Fruit fly (Drosophila melanogaster) Kc167 (cell line): ENCODE results near the gene Mrtf.

Source experiments
- Sin3A ChIP-seq: fragments of >200 bp; optimal IDR thresholded peaks from 2 replicates; lab custom pipeline; 2018; ENCODE audit warnings: missing external identifiers
- h ChIP-seq: fragments of >200 bp; optimal IDR thresholded peaks from 3 replicates; lab custom pipeline; 2018; ENCODE audit warnings: missing external identifiers
- insv ChIP-seq: fragments of >200 bp; optimal IDR thresholded peaks from 3 replicates; lab custom pipeline; 2018; ENCODE audit warnings: missing external identifiers
- psq ChIP-seq: fragments of >200 bp; optimal IDR thresholded peaks from 2 replicates; lab custom pipeline; 2017; ENCODE audit warnings: missing external identifiers
- ttk ChIP-seq: sonication (Bioruptor generic); optimal IDR thresholded peaks from 2 replicates; lab custom pipeline; 2017; ENCODE audit warnings: missing external identifiers

- TF ChIP-seq h (lab: Kevin White, UChicago) (no peak), ttk (lab: Kevin White, UChicago) (no peak), insv (lab: Kevin White, UChicago) (no peak), psq (lab: Kevin White, UChicago) (no peak), Sin3A (no peak)
Measured at dm6 chr3L:2772045-2772444, 5.7 kb upstream of the Mrtf start, which contains the start of gene AhcyL1.
